Worm (Caenorhabditis elegans): ENCODE data around the gene C50D2.6.

ce11 chrII:50862-51261 lies 33.4 kb upstream of the C50D2.6 start:
- TF ChIP-seq unc-62 (GFP tag; optimal IDR thresholded peaks at IDR 0.05), result no peak
- TF ChIP-seq nhr-76 (tag; optimal IDR thresholded peaks at IDR 0.05), result no peak
- TF ChIP-seq lsy-2 (tag; optimal IDR thresholded peaks at IDR 0.05), result no peak
- TF ChIP-seq M03D4.4 (tag; optimal IDR thresholded peaks at IDR 0.05), result no peak
- TF ChIP-seq blmp-1 (tag; optimal IDR thresholded peaks at IDR 0.05), result no peak
- no peak for TF ChIP-seq elt-3 (tag; optimal IDR thresholded peaks at IDR 0.05)
